Fruit fly (Drosophila melanogaster) whole organism, embryonic: ENCODE results near the gene nSMase.

Source experiments
- ATbp ChIP-seq: fragments of 200-800 bp; sonication (Bioruptor generic); optimal IDR thresholded peaks from 2 replicates; lab custom pipeline; 2017; ENCODE audit warnings: missing biosample characterization, mild to moderate bottlenecking, missing genetic modification characterization, missing genetic modification reagents
- Asciz ChIP-seq: fragments of 200-800 bp; sonication (Bioruptor generic); optimal IDR thresholded peaks from 2 replicates; lab custom pipeline; 2017; ENCODE audit warnings: missing biosample characterization, mild to moderate bottlenecking, missing genetic modification characterization, missing genetic modification reagents
- CG1024 ChIP-seq: fragments of 200-800 bp; sonication (Bioruptor generic); IDR thresholded peaks from 2 replicates; pipeline ENCODE4 v1.3.6; 2022; ENCODE audit warnings: missing biosample characterization, missing genetic modification characterization
- CG10959 ChIP-seq: fragments of 200-800 bp; sonication (Bioruptor generic); IDR thresholded peaks from 2 replicates; pipeline ENCODE4 v1.3.6; 2022; ENCODE audit warnings: missing biosample characterization, missing genetic modification characterization
- CG11504 ChIP-seq: fragments of 200-800 bp; sonication (Bioruptor generic); optimal IDR thresholded peaks from 3 replicates; lab custom pipeline; 2019; ENCODE audit warnings: missing biosample characterization, mild to moderate bottlenecking, missing genetic modification characterization, moderate library complexity
- CG11723 ChIP-seq: fragments of 200-800 bp; sonication (Bioruptor generic); optimal IDR thresholded peaks from 2 replicates; lab custom pipeline; 2017; ENCODE audit warnings: missing biosample characterization, mild to moderate bottlenecking, missing genetic modification characterization
- CG12299 ChIP-seq: fragments of 200-800 bp; sonication (Bioruptor generic); optimal IDR thresholded peaks from 2 replicates; lab custom pipeline; 2018; ENCODE audit warnings: missing biosample characterization, mild to moderate bottlenecking, missing genetic modification characterization
- CG1233 ChIP-seq: fragments of 200-800 bp; sonication (Bioruptor generic); optimal IDR thresholded peaks from 4 replicates; lab custom pipeline; 2018; ENCODE audit warnings: missing biosample characterization, mild to moderate bottlenecking, missing genetic modification characterization
- CG12659 ChIP-seq: fragments of 200-800 bp; sonication (Bioruptor generic); optimal IDR thresholded peaks from 3 replicates; lab custom pipeline; 2017; ENCODE audit warnings: mild to moderate bottlenecking, missing biosample characterization, missing genetic modification reagents, missing genetic modification characterization
- CG13894 ChIP-seq: fragments of 200-800 bp; sonication (Bioruptor generic); optimal IDR thresholded peaks from 3 replicates; lab custom pipeline; 2018; ENCODE audit warnings: missing biosample characterization, mild to moderate bottlenecking, missing genetic modification characterization, moderate library complexity
- CG15073 ChIP-seq: fragments of 200-800 bp; sonication (Bioruptor generic); optimal IDR thresholded peaks from 2 replicates; lab custom pipeline; 2016; ENCODE audit warnings: missing biosample characterization, missing genetic modification characterization
- CG16863 ChIP-seq: fragments of 200-800 bp; sonication (Bioruptor generic); optimal IDR thresholded peaks from 3 replicates; lab custom pipeline; 2016; ENCODE audit warnings: missing biosample characterization, missing genetic modification characterization
- CG17186 ChIP-seq: fragments of 200-800 bp; sonication (Bioruptor generic); optimal IDR thresholded peaks from 3 replicates; lab custom pipeline; 2017; ENCODE audit warnings: missing biosample characterization, missing genetic modification reagents, missing genetic modification characterization
- CG17829 ChIP-seq: fragments of 200-800 bp; optimal IDR thresholded peaks from 2 replicates; lab custom pipeline; 2019; ENCODE audit warnings: missing biosample characterization, mild to moderate bottlenecking, missing genetic modification characterization, moderate library complexity
- CG2129 ChIP-seq: fragments of 200-800 bp; sonication (Bioruptor generic); IDR thresholded peaks from 2 replicates; pipeline ENCODE4 v1.3.6; 2022; ENCODE audit warnings: missing biosample characterization, missing genetic modification characterization; ENCODE audit not compliant: partially characterized antibody
- CG2875 ChIP-seq: fragments of 200-800 bp; sonication (Bioruptor generic); optimal IDR thresholded peaks from 2 replicates; lab custom pipeline; 2017; ENCODE audit warnings: missing biosample characterization, mild to moderate bottlenecking, missing genetic modification characterization, missing genetic modification reagents
- CG31365 ChIP-seq: fragments of 200-800 bp; sonication (Bioruptor generic); optimal IDR thresholded peaks from 2 replicates; lab custom pipeline; 2018; ENCODE audit warnings: missing biosample characterization, mild to moderate bottlenecking, missing genetic modification characterization
- CG3281 ChIP-seq: fragments of 200-800 bp; sonication (Bioruptor generic); optimal IDR thresholded peaks from 3 replicates; lab custom pipeline; 2017; ENCODE audit warnings: missing biosample characterization, mild to moderate bottlenecking, missing genetic modification characterization
- CG4360 ChIP-seq: fragments of 200-800 bp; sonication (Bioruptor generic); IDR thresholded peaks from 2 replicates; pipeline ENCODE4 v1.3.6; 2022; ENCODE audit warnings: missing biosample characterization, missing genetic modification characterization
- CG7987 ChIP-seq: fragments of 200-800 bp; sonication (Bioruptor generic); optimal IDR thresholded peaks from 2 replicates; lab custom pipeline; 2018; ENCODE audit warnings: missing biosample characterization, mild to moderate bottlenecking, missing genetic modification characterization, moderate library complexity
- Deaf1 ChIP-seq: fragments of 200-800 bp; optimal IDR thresholded peaks from 3 replicates; lab custom pipeline; 2019; ENCODE audit warnings: missing biosample characterization, mild to moderate bottlenecking, missing genetic modification characterization, moderate library complexity
- Doc3 ChIP-seq: fragments of 200-800 bp; sonication (Bioruptor generic); IDR thresholded peaks from 3 replicates; pipeline ENCODE4 v1.3.6; 2022; ENCODE audit warnings: missing biosample characterization, missing genetic modification characterization; ENCODE audit not compliant: partially characterized antibody
- Fer3 ChIP-seq: fragments of 200-800 bp; sonication (Bioruptor generic); optimal IDR thresholded peaks from 2 replicates; lab custom pipeline; 2018; ENCODE audit warnings: missing biosample characterization, mild to moderate bottlenecking, missing genetic modification characterization, moderate library complexity
- GATAe ChIP-seq: fragments of 200-800 bp; sonication (Bioruptor generic); conservative IDR thresholded peaks from 2 replicates; pipeline ENCODE4 v1.3.6; 2022; ENCODE audit warnings: missing biosample characterization, missing genetic modification characterization
- HLH4C ChIP-seq: fragments of 200-800 bp; sonication (Bioruptor generic); IDR thresholded peaks from 3 replicates; pipeline ENCODE4 v1.3.6; 2022; ENCODE audit warnings: missing biosample characterization, missing genetic modification characterization; ENCODE audit not compliant: partially characterized antibody
- HmgD ChIP-seq: fragments of 200-800 bp; sonication (Bioruptor generic); optimal IDR thresholded peaks from 3 replicates; lab custom pipeline; 2016; ENCODE audit warnings: missing biosample characterization, missing genetic modification characterization
- Hmx ChIP-seq: fragments of 200-800 bp; sonication (Bioruptor generic); optimal IDR thresholded peaks from 2 replicates; lab custom pipeline; 2016; ENCODE audit warnings: missing biosample characterization, missing genetic modification characterization
- Lhr ChIP-seq: fragments of 200-800 bp; sonication (Bioruptor generic); optimal IDR thresholded peaks from 3 replicates; lab custom pipeline; 2017; ENCODE audit warnings: mild to moderate bottlenecking, missing biosample characterization, missing genetic modification reagents, missing genetic modification characterization
- Meics ChIP-seq: fragments of 200-800 bp; sonication (Bioruptor generic); optimal IDR thresholded peaks from 2 replicates; lab custom pipeline; 2017; ENCODE audit warnings: missing biosample characterization, mild to moderate bottlenecking, missing genetic modification characterization
- Optix ChIP-seq: fragments of 200-800 bp; sonication (Bioruptor generic); IDR thresholded peaks from 3 replicates; pipeline ENCODE4 v1.3.6; 2022; ENCODE audit warnings: missing biosample characterization, missing genetic modification characterization
- Sin3A ChIP-seq: fragments of >200 bp; optimal IDR thresholded peaks from 2 replicates; lab custom pipeline; 2018
- bbx ChIP-seq: fragments of 200-800 bp; sonication (Bioruptor generic); IDR thresholded peaks from 2 replicates; pipeline ENCODE4 v1.3.6; 2022; ENCODE audit warnings: missing biosample characterization, missing genetic modification characterization; ENCODE audit not compliant: partially characterized antibody
- bigmax ChIP-seq: fragments of 200-800 bp; sonication (Bioruptor generic); optimal IDR thresholded peaks from 2 replicates; lab custom pipeline; 2018; ENCODE audit warnings: missing biosample characterization, mild to moderate bottlenecking, missing genetic modification characterization
- btn ChIP-seq: fragments of 200-800 bp; sonication (Bioruptor generic); optimal IDR thresholded peaks from 2 replicates; lab custom pipeline; 2016; ENCODE audit warnings: missing biosample characterization, missing genetic modification characterization
- chif ChIP-seq, 2 experiments: fragments of 200-800 bp; sonication (Bioruptor generic); optimal IDR thresholded peaks; 3 replicates each; lab custom pipeline; 2016; ENCODE audit warnings: missing biosample characterization in 2 of 2, missing genetic modification characterization in 2 of 2
- disco-r ChIP-seq: fragments of 200-800 bp; sonication (Bioruptor generic); optimal IDR thresholded peaks from 2 replicates; lab custom pipeline; 2016; ENCODE audit warnings: missing biosample characterization, missing genetic modification characterization
- fu2 ChIP-seq: fragments of 200-800 bp; sonication (Bioruptor generic); optimal IDR thresholded peaks from 2 replicates; lab custom pipeline; 2016; ENCODE audit warnings: missing biosample characterization, missing genetic modification characterization
- h ChIP-seq: fragments of >200 bp; optimal IDR thresholded peaks from 2 replicates; lab custom pipeline; 2017
- jigr1 ChIP-seq: fragments of 200-800 bp; sonication (Bioruptor generic); IDR thresholded peaks from 3 replicates; pipeline ENCODE4 v1.3.6; 2022; ENCODE audit warnings: missing biosample characterization, missing genetic modification characterization
- kay ChIP-seq: fragments of 200-800 bp; sonication (Bioruptor generic); optimal IDR thresholded peaks from 2 replicates; lab custom pipeline; 2016; ENCODE audit warnings: missing biosample characterization, missing genetic modification characterization
- ken ChIP-seq: fragments of 200-800 bp; sonication (Bioruptor generic); IDR thresholded peaks from 3 replicates; pipeline ENCODE4 v1.3.6; 2022; ENCODE audit warnings: missing biosample characterization, missing genetic modification characterization
- knrl ChIP-seq: fragments of 200-800 bp; sonication (Bioruptor generic); IDR thresholded peaks from 3 replicates; pipeline ENCODE4 v1.3.6; 2022; ENCODE audit warnings: missing biosample characterization, missing genetic modification characterization; ENCODE audit not compliant: partially characterized antibody
- onecut ChIP-seq: fragments of 200-800 bp; sonication (Bioruptor generic); IDR thresholded peaks from 2 replicates; pipeline ENCODE4 v1.3.6; 2022; ENCODE audit warnings: missing biosample characterization, missing genetic modification characterization
- otp ChIP-seq: fragments of 200-800 bp; sonication (Bioruptor generic); IDR thresholded peaks from 3 replicates; pipeline ENCODE4, ENCODE4 v1.3.6; 2022; ENCODE audit warnings: missing biosample characterization, missing genetic modification characterization
- pan ChIP-seq, 4 experiments: fragments of >200 bp in 3 of 4; fragments of 200-800 bp in 1 of 4; sonication (Bioruptor generic) in 1 of 4; optimal IDR thresholded peaks in 3 of 4; IDR thresholded peaks in 1 of 4; 2 replicates each; pipeline versions ENCODE4 v1.3.6 to Lab custom; 2017 to 2022; ENCODE audit warnings: missing biosample characterization in 2 of 4, missing genetic modification characterization in 2 of 4, mixed read lengths in 1 of 4
- pros ChIP-seq: fragments of 200-800 bp; sonication (Bioruptor generic); optimal IDR thresholded peaks from 3 replicates; lab custom pipeline; 2019; ENCODE audit warnings: missing biosample characterization, mild to moderate bottlenecking, missing genetic modification characterization, moderate library complexity
- stwl ChIP-seq: fragments of 200-800 bp; sonication (Bioruptor generic); optimal IDR thresholded peaks from 3 replicates; lab custom pipeline; 2018; ENCODE audit warnings: missing biosample characterization, mild to moderate bottlenecking, missing genetic modification characterization, moderate library complexity
- zf30C ChIP-seq: fragments of 200-800 bp; sonication (Bioruptor generic); optimal IDR thresholded peaks from 3 replicates; lab custom pipeline; 2018; ENCODE audit warnings: missing biosample characterization, mild to moderate bottlenecking, missing genetic modification characterization

Gene nSMase

dm6 chr3L:3249997-3250774 lies 31.2 kb downstream of the nSMase start (continued):
- TF ChIP-seq CG2875 (GFP tag; lab: Kevin White, UChicago) (peak; percentile 92), ATbp (GFP tag; lab: Kevin White, UChicago) (peak; percentile 89), HLH4C (no peak), CG17829 (tag; lab: Kevin White, UChicago) (peak; percentile 95), CG15073 (GFP tag; lab: Kevin White, UChicago) (peak; percentile 76), ken (GFP tag; lab: Robert Waterston, UW) (peak; percentile 71; the same call in 2 of the 3 replicates), pros (GFP tag; lab: Kevin White, UChicago) (peak; percentile 62), Hmx (peak; percentile 95), CG1024 (GFP tag; lab: Robert Waterston, UW) (peak; percentile 67; the same call in 1 of the 2 replicates), CG31365 (peak; percentile 17), CG12299 (tag; lab: Kevin White, UChicago) (peak; percentile 78), CG11504 (tag; lab: Kevin White, UChicago) (peak; percentile 95), Asciz (GFP tag; lab: Kevin White, UChicago) (peak; percentile 91), Sin3A (lab: Kevin White, UChicago) (no peak), Meics (GFP tag; lab: Kevin White, UChicago) (peak; percentile 95), CG13894 (tag; lab: Kevin White, UChicago) (peak; percentile 18), btn (GFP tag; lab: Kevin White, UChicago) (peak; percentile 86), CG11723 (GFP tag; lab: Kevin White, UChicago) (peak; percentile 96), jigr1 (GFP tag; lab: Robert Waterston, UW) (peak; percentile 87), otp (peak; percentile 77), knrl (GFP tag; lab: Robert Waterston, UW) (no peak), Fer3 (tag; lab: Kevin White, UChicago) (peak; percentile 81), CG16863 (GFP tag; lab: Kevin White, UChicago) (peak; percentile 96), fu2 (GFP tag; lab: Kevin White, UChicago) (peak; percentile 96), Optix (GFP tag; lab: Robert Waterston, UW) (peak; percentile 77), disco-r (GFP tag; lab: Kevin White, UChicago) (peak; percentile 94), kay (peak; percentile 89), h (no peak), Lhr (GFP tag; lab: Kevin White, UChicago) (peak; percentile 84), bbx (GFP tag; lab: Robert Waterston, UW) (peak; percentile 32; the same call in 1 of the 2 replicates), CG3281 (peak; percentile 95), bigmax (GFP tag; lab: Kevin White, UChicago) (no peak), CG12659 (GFP tag; lab: Kevin White, UChicago) (peak; percentile 98), stwl (no peak), GATAe (peak; percentile 73), Deaf1 (tag; lab: Kevin White, UChicago) (peak; percentile 70), CG7987 (peak; percentile 46), CG1233 (GFP tag; lab: Kevin White, UChicago) (peak; percentile 91), CG2129 (GFP tag; lab: Robert Waterston, UW) (no peak), zf30C (GFP tag; lab: Kevin White, UChicago) (peak; percentile 91), CG17186 (GFP tag; lab: Kevin White, UChicago) (peak; percentile 87), CG10959 (GFP tag; lab: Robert Waterston, UW) (peak; percentile 66), HmgD (peak; percentile 74), Doc3 (no peak), pan (optimal IDR thresholded peaks at IDR 0.05; lab: Kevin White, UChicago) (no peak), pan (GFP tag; optimal IDR thresholded peaks at IDR 0.05 in 1 of 2, IDR thresholded peaks at IDR 0.05 in 1 of 2) (peak in 1 of 2 experiments; percentile 75), onecut (GFP tag; lab: Robert Waterston, UW) (peak; percentile 62), chif (GFP tag; optimal IDR thresholded peaks at IDR 0.05; lab: Kevin White, UChicago) (peak; percentile 97), CG4360 (GFP tag; lab: Robert Waterston, UW) (peak; percentile 68)
